Fruit fly (Drosophila melanogaster): ENCODE measurements around the gene Kaz.

Kaz gene

dm6 chr3R:24864719-24865400 lies 35.1 kb upstream of the Kaz start, which contains the start of the genes Srg1 and Elal (continued):
- no peak for TF ChIP-seq Fer3 (tag; optimal IDR thresholded peaks at IDR 0.05)
- TF ChIP-seq CG13775 (GFP tag; optimal IDR thresholded peaks at IDR 0.05) = peak; percentile 7
- TF ChIP-seq Dek (tag; optimal IDR thresholded peaks at IDR 0.05) = peak; percentile 39
- 0 out of 2 replicates have a peak, but pooled peaks have one; percentile 21 for TF ChIP-seq Taf1 (GFP tag; IDR thresholded peaks at IDR 0.05)
- TF ChIP-seq CG31388 (GFP tag; optimal IDR thresholded peaks at IDR 0.05) = no peak
- no peak for TF ChIP-seq Bteb2 (GFP tag; optimal IDR thresholded peaks at IDR 0.05)
- peak; percentile 32 for TF ChIP-seq CG10267 (tag; optimal IDR thresholded peaks at IDR 0.05)
- TF ChIP-seq CG7556 (GFP tag; optimal IDR thresholded peaks at IDR 0.05) = peak; percentile 33
- no peak for TF ChIP-seq maf-S (GFP tag; optimal IDR thresholded peaks at IDR 0.05)
- no peak for TF ChIP-seq fd3F (GFP tag; optimal IDR thresholded peaks at IDR 0.05)
- TF ChIP-seq CG9932 (GFP tag; IDR thresholded peaks at IDR 0.05) = no peak
- TF ChIP-seq repo (GFP tag; optimal IDR thresholded peaks at IDR 0.05) = no peak
- TF ChIP-seq esg (GFP tag; conservative IDR thresholded peaks at IDR 0.05) = 0 out of 2 replicates have a peak, but pooled peaks have one; percentile 4
- no peak for TF ChIP-seq amos (GFP tag; IDR thresholded peaks at IDR 0.05; ENCODE audit: partially characterized antibody)
- TF ChIP-seq Dll (GFP tag; IDR thresholded peaks at IDR 0.05; ENCODE audit: partially characterized antibody) = no peak
- TF ChIP-seq nmo (GFP tag; optimal IDR thresholded peaks at IDR 0.05) = peak; percentile 41
- no peak for TF ChIP-seq sc (optimal IDR thresholded peaks at IDR 0.05)
- TF ChIP-seq sc (GFP tag; optimal IDR thresholded peaks at IDR 0.05) = no peak
- TF ChIP-seq lov (optimal IDR thresholded peaks at IDR 0.05) = no peak
- TF ChIP-seq lov (GFP tag; IDR thresholded peaks at IDR 0.05) = no peak
- no peak for TF ChIP-seq Myb (GFP tag; optimal IDR thresholded peaks at IDR 0.05)
- TF ChIP-seq CG16863 (GFP tag; optimal IDR thresholded peaks at IDR 0.05) = no peak
- peak; percentile 10 for TF ChIP-seq CG13424 (tag; optimal IDR thresholded peaks at IDR 0.05)
- TF ChIP-seq CG3281 (GFP tag; optimal IDR thresholded peaks at IDR 0.05) = peak; percentile 19
- TF ChIP-seq en (GFP tag; optimal IDR thresholded peaks at IDR 0.05) = no peak
- no peak for TF ChIP-seq D19A (tag; optimal IDR thresholded peaks at IDR 0.05)
- peak in 1 of 2 experiments; percentile 22 for TF ChIP-seq bsh (GFP tag; optimal IDR thresholded peaks at IDR 0.05)
- no peak for TF ChIP-seq CG13287 (GFP tag; IDR thresholded peaks at IDR 0.05; ENCODE audit: partially characterized antibody)
- TF ChIP-seq hth (optimal IDR thresholded peaks at IDR 0.05) = no peak
- no peak for TF ChIP-seq fru (optimal IDR thresholded peaks at IDR 0.05)
- TF ChIP-seq Rfx (GFP tag; IDR thresholded peaks at IDR 0.05) = peak; percentile 44; the same call in 1 of the 2 replicates
- TF ChIP-seq CG11560 (tag; IDR thresholded peaks at IDR 0.05) = no peak
- no peak for TF ChIP-seq Hr78 (GFP tag; optimal IDR thresholded peaks at IDR 0.05)
- peak; percentile 56; the same call in 1 of the 2 replicates for TF ChIP-seq sob (GFP tag; IDR thresholded peaks at IDR 0.05)
- no peak for TF ChIP-seq CG2889 (GFP tag; IDR thresholded peaks at IDR 0.05)
- no peak for TF ChIP-seq CG3995 (GFP tag; optimal IDR thresholded peaks at IDR 0.05)
- TF ChIP-seq cg (GFP tag; optimal IDR thresholded peaks at IDR 0.05) = no peak
- TF ChIP-seq CoRest (tag; optimal IDR thresholded peaks at IDR 0.05) = peak; percentile 41
- TF ChIP-seq CkIIα-i1 (GFP tag; IDR thresholded peaks at IDR 0.05) = no peak
- TF ChIP-seq Vsx1 (GFP tag; optimal IDR thresholded peaks at IDR 0.05) = no peak
- peak; percentile 30 for TF ChIP-seq pfk (GFP tag; optimal IDR thresholded peaks at IDR 0.05)
- no peak for TF ChIP-seq Poxn (GFP tag; IDR thresholded peaks at IDR 0.05)
- TF ChIP-seq Sry-δ (GFP tag; optimal IDR thresholded peaks at IDR 0.05) = no peak
- no peak for TF ChIP-seq bab2 (GFP tag; optimal IDR thresholded peaks at IDR 0.05)
- peak; percentile 88 for TF ChIP-seq sens (GFP tag)
- no peak for TF ChIP-seq HmgD (GFP tag; optimal IDR thresholded peaks at IDR 0.05)
- no peak for TF ChIP-seq CG3838 (GFP tag; optimal IDR thresholded peaks at IDR 0.05)
- TF ChIP-seq phol (tag; optimal IDR thresholded peaks at IDR 0.05) = peak; percentile 15
- no peak for TF ChIP-seq Eip74EF (GFP tag; optimal IDR thresholded peaks at IDR 0.05)
- no peak for TF ChIP-seq lola (GFP tag; optimal IDR thresholded peaks at IDR 0.05)

All from whole organism, embryonic.